Fruit fly (Drosophila melanogaster) whole organism, wandering third instar larva: Measurements from ENCODE around the gene CG17560.

Experiments
- Abd-B ChIP-seq: fragments of >200 bp; optimal IDR thresholded peaks from 2 replicates; lab custom pipeline; 2017; ENCODE audit warnings: missing biosample characterization, missing genetic modification characterization
- CG32264 ChIP-seq: fragments of 200-800 bp; sonication (Bioruptor generic); optimal IDR thresholded peaks from 2 replicates; lab custom pipeline; 2016; ENCODE audit warnings: missing biosample characterization, missing genetic modification characterization
- CG9705 ChIP-seq: fragments of 200-800 bp; sonication (Bioruptor generic); optimal IDR thresholded peaks from 2 replicates; lab custom pipeline; 2018; ENCODE audit warnings: missing biosample characterization, mild to moderate bottlenecking, missing genetic modification characterization
- CrebA ChIP-seq: fragments of 200-800 bp; sonication (Bioruptor generic); optimal IDR thresholded peaks from 2 replicates; lab custom pipeline; 2016; ENCODE audit warnings: missing biosample characterization, mild to moderate bottlenecking, missing genetic modification characterization, borderline replicate concordance
- Dfd ChIP-seq: fragments of >200 bp; optimal IDR thresholded peaks from 2 replicates; lab custom pipeline; 2017; ENCODE audit warnings: missing biosample characterization, missing genetic modification characterization
- GATAd ChIP-seq: sonication (Bioruptor generic); optimal IDR thresholded peaks from 2 replicates; lab custom pipeline; 2016; ENCODE audit warnings: missing biosample characterization, missing genetic modification characterization
- HLH106 ChIP-seq: fragments of 200-800 bp; optimal IDR thresholded peaks from 3 replicates; lab custom pipeline; 2019; ENCODE audit warnings: missing biosample characterization, mild to moderate bottlenecking, missing genetic modification characterization, moderate library complexity
- Hnf4 ChIP-seq: fragments of 200-800 bp; sonication (Bioruptor generic); optimal IDR thresholded peaks from 2 replicates; lab custom pipeline; 2016; ENCODE audit warnings: missing biosample characterization, mild to moderate bottlenecking, missing genetic modification characterization
- Hr83 ChIP-seq: fragments of 200-300 bp; sonication (Bioruptor generic); optimal IDR thresholded peaks from 2 replicates; lab custom pipeline; 2016; ENCODE audit warnings: missing biosample characterization, mild to moderate bottlenecking, missing genetic modification characterization, moderate library complexity; ENCODE audit not compliant: poor library complexity, severe bottlenecking
- Mio ChIP-seq: sonication (Bioruptor generic); optimal IDR thresholded peaks from 2 replicates; lab custom pipeline; 2016; ENCODE audit warnings: missing biosample characterization, missing genetic modification characterization
- Myc ChIP-seq: fragments of >200 bp; optimal IDR thresholded peaks from 2 replicates; lab custom pipeline; 2017
- N ChIP-seq: fragments of >200 bp; optimal IDR thresholded peaks from 2 replicates; lab custom pipeline; 2018; ENCODE audit warnings: missing biosample characterization, missing external identifiers, missing genetic modification characterization
- OdsH ChIP-seq: fragments of 200-800 bp; sonication (Bioruptor generic); optimal IDR thresholded peaks from 2 replicates; lab custom pipeline; 2016; ENCODE audit warnings: missing biosample characterization, mild to moderate bottlenecking, missing genetic modification characterization
- Rel ChIP-seq, 2 experiments: fragments of 200-800 bp; sonication (Bioruptor generic) in 1 of 2; optimal IDR thresholded peaks; 2 replicates in 1 of 2; 3 replicates in 1 of 2; lab custom pipeline; 2016 to 2019; ENCODE audit warnings: mild to moderate bottlenecking in 2 of 2, missing biosample characterization in 2 of 2, missing genetic modification characterization in 2 of 2, moderate library complexity in 1 of 2
- Sp1 ChIP-seq: fragments of 200-800 bp; sonication (Bioruptor generic); optimal IDR thresholded peaks from 3 replicates; lab custom pipeline; 2019; ENCODE audit warnings: missing biosample characterization, mild to moderate bottlenecking, missing genetic modification characterization, moderate library complexity
- Vsx2 ChIP-seq: fragments of 200-300, 225-300 bp; sonication (Bioruptor generic); optimal IDR thresholded peaks from 2 replicates; lab custom pipeline; 2018; ENCODE audit warnings: missing biosample characterization, missing genetic modification characterization; ENCODE audit not compliant: partially characterized antibody
- br ChIP-seq: fragments of 200-800 bp; sonication (Bioruptor generic); optimal IDR thresholded peaks from 2 replicates; lab custom pipeline; 2016; ENCODE audit warnings: missing biosample characterization, missing genetic modification characterization
- brk ChIP-seq: fragments of 200-800 bp; sonication (Bioruptor generic); optimal IDR thresholded peaks from 2 replicates; lab custom pipeline; 2016; ENCODE audit warnings: missing biosample characterization, mild to moderate bottlenecking, missing genetic modification characterization
- dl ChIP-seq, 2 experiments: fragments of 175-275, 200-275 bp in 1 of 2; fragments of 200-275 bp in 1 of 2; sonication (Bioruptor generic); optimal IDR thresholded peaks; lab custom pipeline; 2018; ENCODE audit warnings: mild to moderate bottlenecking in 2 of 2, missing biosample characterization in 2 of 2, missing genetic modification characterization in 2 of 2, moderate library complexity in 2 of 2; ENCODE audit not compliant: partially characterized antibody in 2 of 2, insufficient read depth in 1 of 2
- dsf ChIP-seq: sonication (Bioruptor generic); optimal IDR thresholded peaks from 2 replicates; lab custom pipeline; 2016; ENCODE audit warnings: missing biosample characterization, missing genetic modification characterization, borderline replicate concordance
- ey ChIP-seq: fragments of 200-800 bp; sonication (Bioruptor generic); optimal IDR thresholded peaks from 2 replicates; lab custom pipeline; 2016; ENCODE audit warnings: missing biosample characterization, missing genetic modification characterization
- foxo ChIP-seq, 2 experiments: fragments of 200-800 bp; sonication (Bioruptor generic); optimal IDR thresholded peaks; 2 replicates in 1 of 2; 3 replicates in 1 of 2; lab custom pipeline; 2016 to 2017; ENCODE audit warnings: missing biosample characterization in 2 of 2, missing genetic modification characterization in 2 of 2
- fru ChIP-seq: fragments of 200-800 bp; sonication (Bioruptor generic); optimal IDR thresholded peaks from 3 replicates; lab custom pipeline; 2016; ENCODE audit warnings: missing biosample characterization, mild to moderate bottlenecking, missing genetic modification characterization
- h ChIP-seq: fragments of 200-800 bp; sonication (Bioruptor generic); optimal IDR thresholded peaks from 3 replicates; lab custom pipeline; 2016; ENCODE audit warnings: missing biosample characterization, mild to moderate bottlenecking, missing genetic modification characterization
- jim ChIP-seq: fragments of 175-275, 200-325 bp; sonication (Bioruptor generic); optimal IDR thresholded peaks from 2 replicates; lab custom pipeline; 2016; ENCODE audit warnings: missing biosample characterization, mild to moderate bottlenecking, missing genetic modification characterization
- lola ChIP-seq: fragments of >200 bp; optimal IDR thresholded peaks from 2 replicates; lab custom pipeline; 2017; ENCODE audit warnings: missing biosample characterization, missing genetic modification characterization
- pan ChIP-seq: fragments of >200 bp; optimal IDR thresholded peaks from 2 replicates; lab custom pipeline; 2017
- psq ChIP-seq: fragments of 200-800 bp; sonication (Bioruptor generic); optimal IDR thresholded peaks from 3 replicates; lab custom pipeline; 2017; ENCODE audit warnings: missing biosample characterization, mild to moderate bottlenecking, missing genetic modification characterization, moderate library complexity
- rgr ChIP-seq: fragments of 200-800 bp; sonication (Bioruptor generic); optimal IDR thresholded peaks from 3 replicates; lab custom pipeline; 2016; ENCODE audit warnings: missing biosample characterization, mild to moderate bottlenecking, missing genetic modification characterization
- sage ChIP-seq: fragments of 200-800 bp; sonication (Bioruptor generic); optimal IDR thresholded peaks from 2 replicates; lab custom pipeline; 2016; ENCODE audit warnings: missing biosample characterization, mild to moderate bottlenecking, missing genetic modification characterization
- sv ChIP-seq: fragments of 200-800 bp; sonication (Bioruptor generic); optimal IDR thresholded peaks from 3 replicates; lab custom pipeline; 2016; ENCODE audit warnings: missing biosample characterization, missing genetic modification characterization
- tai ChIP-seq: sonication (Bioruptor generic); optimal IDR thresholded peaks from 2 replicates; lab custom pipeline; 2016; ENCODE audit warnings: missing biosample characterization, missing genetic modification characterization
- usp ChIP-seq: fragments of >200 bp; optimal IDR thresholded peaks from 2 replicates; lab custom pipeline; 2017; ENCODE audit warnings: missing biosample characterization, missing genetic modification characterization

Gene CG17560

DNA sequence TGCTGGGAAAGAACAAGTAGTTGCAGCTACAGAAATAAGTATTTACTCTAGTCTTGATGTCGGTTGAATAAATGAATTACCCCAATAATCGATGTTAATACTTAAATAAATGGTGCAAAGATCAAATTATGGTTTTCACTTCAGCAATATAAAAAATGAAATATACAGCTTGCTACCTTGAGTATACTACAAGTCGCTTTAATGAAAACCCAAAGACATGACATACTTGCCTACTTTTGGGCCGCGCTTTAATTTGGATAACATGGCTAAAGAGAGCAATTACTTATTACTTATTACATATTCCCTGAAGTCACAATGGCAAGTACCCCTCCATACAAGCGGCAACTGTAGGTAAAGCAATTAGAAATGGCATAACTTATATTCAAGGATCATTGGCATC, 6.5 kb upstream of the CG17560 start:
- no peak for TF ChIP-seq usp
- no peak for TF ChIP-seq psq
- TF ChIP-seq Sp1 (GFP tag; lab: Kevin White, UChicago), result no peak
- no peak for TF ChIP-seq OdsH (GFP tag; lab: Kevin White, UChicago)
- no peak for TF ChIP-seq CG9705 (GFP tag; lab: Kevin White, UChicago)
- TF ChIP-seq Myc, result peak; percentile 42
- no peak for TF ChIP-seq Abd-B (GFP tag; lab: Kevin White, UChicago)
- no peak for TF ChIP-seq foxo (GFP tag; optimal IDR thresholded peaks at IDR 0.05; lab: Kevin White, UChicago)
- TF ChIP-seq jim (GFP tag; lab: Kevin White, UChicago), result no peak
- TF ChIP-seq Rel (GFP tag; optimal IDR thresholded peaks at IDR 0.05; lab: Kevin White, UChicago), result no peak
- no peak for TF ChIP-seq Rel (tag; optimal IDR thresholded peaks at IDR 0.05; lab: Kevin White, UChicago)
- TF ChIP-seq Mio, result no peak
- no peak for TF ChIP-seq CrebA (GFP tag; lab: Kevin White, UChicago)
- TF ChIP-seq CG32264 (GFP tag; lab: Kevin White, UChicago), result no peak
- peak; percentile 49 for TF ChIP-seq fru (GFP tag; lab: Kevin White, UChicago)
- TF ChIP-seq N, result peak; percentile 59
- no peak for TF ChIP-seq dl (GFP tag; optimal IDR thresholded peaks at IDR 0.05; lab: Kevin White, UChicago; ENCODE audit: insufficient read depth in 1 of 2, partially characterized antibody in 2 of 2)

DNA sequence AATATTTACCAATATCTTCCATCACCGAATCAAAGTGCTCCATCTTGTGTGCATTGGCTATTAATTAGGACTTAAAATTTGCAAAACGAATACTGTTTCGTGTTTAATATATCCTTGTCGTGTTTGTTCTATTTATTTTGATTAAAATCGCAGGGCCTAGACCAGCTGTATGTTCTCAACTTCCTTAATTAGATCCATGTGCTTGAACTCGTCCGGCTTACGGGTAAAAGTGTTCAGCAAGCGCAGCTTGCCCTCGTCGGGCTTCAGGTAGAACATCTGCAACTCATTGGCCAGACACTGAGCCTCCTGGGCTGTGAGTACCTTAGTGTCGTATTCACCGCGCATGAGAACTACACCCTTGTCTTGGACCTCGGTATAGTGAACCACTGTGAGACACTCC, 4.5 kb upstream of the CG17560 start, which contains the start of gene CG12783:
TSS of gene CG12783 (minus strand) at position 101 of the 400 bp plus-strand sequence.
- TF ChIP-seq br (GFP tag; lab: Kevin White, UChicago) (no peak), Vsx2 (GFP tag; lab: Kevin White, UChicago) (no peak), tai (GFP tag; lab: Kevin White, UChicago) (no peak), h (GFP tag; lab: Kevin White, UChicago) (no peak), HLH106 (no peak), OdsH (GFP tag; lab: Kevin White, UChicago) (no peak), sv (GFP tag; lab: Kevin White, UChicago) (no peak), brk (GFP tag; lab: Kevin White, UChicago) (no peak), sage (GFP tag; lab: Kevin White, UChicago) (no peak), fru (GFP tag; lab: Kevin White, UChicago) (no peak), usp (no peak), Rel (GFP tag; optimal IDR thresholded peaks at IDR 0.05; lab: Kevin White, UChicago) (no peak), Rel (tag; optimal IDR thresholded peaks at IDR 0.05; lab: Kevin White, UChicago) (no peak), Hnf4 (GFP tag; lab: Kevin White, UChicago) (no peak), Mio (no peak)

dm6 chr3R:16614241-16614640, 3.5 kb upstream of the CG17560 start, which contains the start of gene CG10340:
TSS of gene CG10340 (minus strand) at chr3R:16614391.
- TF ChIP-seq GATAd (GFP tag; lab: Kevin White, UChicago) (no peak), Dfd (no peak), Abd-B (GFP tag; lab: Kevin White, UChicago) (no peak), Hr83 (GFP tag; lab: Kevin White, UChicago) (peak; percentile 34)

dm6 chr3R:16615009-16615408, 2.7 kb upstream of the CG17560 start, which contains the start of gene CG17562:
TSS of gene CG17562 (plus strand) at chr3R:16615309.
- no peak for TF ChIP-seq jim (GFP tag; lab: Kevin White, UChicago)
- TF ChIP-seq OdsH (GFP tag; lab: Kevin White, UChicago), result no peak
- TF ChIP-seq Rel (GFP tag; optimal IDR thresholded peaks at IDR 0.05; lab: Kevin White, UChicago), result no peak
- no peak for TF ChIP-seq Rel (tag; optimal IDR thresholded peaks at IDR 0.05; lab: Kevin White, UChicago)

DNA sequence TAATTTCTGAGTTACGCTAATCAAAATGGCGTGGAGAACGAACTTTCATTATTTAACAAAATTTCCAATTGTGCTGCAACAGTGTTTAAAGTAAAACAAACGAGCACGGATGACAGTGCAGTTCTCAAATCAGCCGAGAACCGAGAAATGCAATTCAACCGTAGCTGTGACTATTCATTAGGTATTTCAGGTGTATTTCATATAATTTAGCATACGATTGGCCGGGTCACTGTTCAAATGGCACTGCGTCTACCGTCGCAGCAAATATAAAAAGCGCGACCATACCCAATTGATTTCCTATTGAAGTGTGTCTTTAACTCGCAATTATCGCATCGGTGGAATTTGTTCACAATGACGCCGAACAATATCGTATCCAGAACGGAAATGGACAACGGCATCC, 2.7 kb downstream of the CG17560 start, which contains the start of gene CG14893:
TSS of gene CG14893 (plus strand) at position 301 of the 400 bp plus-strand sequence.
- TF ChIP-seq usp (no peak), psq (no peak), h (GFP tag; lab: Kevin White, UChicago) (no peak), brk (GFP tag; lab: Kevin White, UChicago) (no peak), Abd-B (GFP tag; lab: Kevin White, UChicago) (no peak), pan (lab: Kevin White, UChicago) (no peak), lola (GFP tag; lab: Kevin White, UChicago) (no peak), fru (GFP tag; lab: Kevin White, UChicago) (no peak), HLH106 (no peak), Mio (no peak), Sp1 (GFP tag; lab: Kevin White, UChicago) (no peak), dl (GFP tag; optimal IDR thresholded peaks at IDR 0.05; lab: Kevin White, UChicago; ENCODE audit: insufficient read depth in 1 of 2, partially characterized antibody in 2 of 2) (no peak), CG32264 (GFP tag; lab: Kevin White, UChicago) (no peak), dsf (no peak), Myc (no peak), Vsx2 (GFP tag; lab: Kevin White, UChicago) (no peak), ey (GFP tag; lab: Kevin White, UChicago) (no peak), CrebA (GFP tag; lab: Kevin White, UChicago) (no peak), rgr (GFP tag; lab: Kevin White, UChicago) (no peak), Rel (GFP tag; optimal IDR thresholded peaks at IDR 0.05; lab: Kevin White, UChicago) (no peak), Rel (tag; optimal IDR thresholded peaks at IDR 0.05; lab: Kevin White, UChicago) (no peak)
